Worm (Caenorhabditis elegans) whole organism, L4/young adult: Measurements from ENCODE around the gene H20J04.4.

Experiments used
- W03F9.2 ChIP-seq: fragments of 150-350 bp; optimal IDR thresholded peaks from 2 replicates; lab custom pipeline; 2014; ENCODE audit warnings: missing biosample characterization, missing genetic modification characterization
- dao-5 ChIP-seq: sonication (generic microtip); optimal IDR thresholded peaks from 2 replicates; lab custom pipeline; 2016; ENCODE audit warnings: missing genotype, missing genetic modification characterization, moderate library complexity, missing compliant biosample characterization
- him-1 ChIP-seq: sonication (generic microtip); optimal IDR thresholded peaks from 2 replicates; lab custom pipeline; 2016; ENCODE audit warnings: missing genotype, missing genetic modification reagents, missing genetic modification characterization, missing compliant biosample characterization

- no peak for TF ChIP-seq dao-5 (tag; lab: Kevin White, UChicago)
- TF ChIP-seq him-1, result no peak
- no peak for TF ChIP-seq W03F9.2 (tag; lab: Kevin White, UChicago)
Observed at ce11 chrII:4301307-4301706, 27.5 kb upstream of the H20J04.4 start, which contains the start of gene gtf-2F1.
